Fruit fly (Drosophila melanogaster) whole organism, embryonic: ENCODE data around the gene spd-2.

Experiments used
- Aef1 ChIP-seq: fragments of 200-800 bp; sonication (Bioruptor generic); IDR thresholded peaks from 3 replicates; pipeline ENCODE4 v1.3.6; 2022; ENCODE audit warnings: missing biosample characterization, missing genetic modification characterization
- Antp ChIP-seq: fragments of 200-800 bp; sonication (Bioruptor generic); optimal IDR thresholded peaks from 3 replicates; lab custom pipeline; 2016; ENCODE audit warnings: missing biosample characterization, missing genetic modification characterization
- CG10147 ChIP-seq: fragments of 200-800 bp; sonication (Bioruptor generic); optimal IDR thresholded peaks from 2 replicates; lab custom pipeline; 2019; ENCODE audit warnings: missing biosample characterization, mild to moderate bottlenecking, missing genetic modification characterization, moderate library complexity
- CG10267 ChIP-seq: fragments of 200-800 bp; sonication (Bioruptor generic); optimal IDR thresholded peaks from 2 replicates; lab custom pipeline; 2018; ENCODE audit warnings: missing biosample characterization, mild to moderate bottlenecking, missing genetic modification characterization, moderate library complexity
- CG11085 ChIP-seq: fragments of 200-800 bp; sonication (Bioruptor generic); IDR thresholded peaks from 2 replicates; pipeline ENCODE4 v1.3.6; 2022; ENCODE audit warnings: missing biosample characterization, missing genetic modification characterization
- CG14050 ChIP-seq: fragments of 200-800 bp; sonication (Bioruptor generic); IDR thresholded peaks from 3 replicates; pipeline ENCODE4 v1.3.6; 2022; ENCODE audit warnings: missing biosample characterization, missing genetic modification characterization
- CG16813 ChIP-seq: fragments of 200-800 bp; sonication (Bioruptor generic); IDR thresholded peaks from 3 replicates; pipeline ENCODE4 v1.3.6; 2022; ENCODE audit warnings: missing biosample characterization, missing genetic modification characterization; ENCODE audit not compliant: partially characterized antibody
- CG16863 ChIP-seq: fragments of 200-800 bp; sonication (Bioruptor generic); optimal IDR thresholded peaks from 3 replicates; lab custom pipeline; 2016; ENCODE audit warnings: missing biosample characterization, missing genetic modification characterization
- CG17186 ChIP-seq: fragments of 200-800 bp; sonication (Bioruptor generic); optimal IDR thresholded peaks from 3 replicates; lab custom pipeline; 2017; ENCODE audit warnings: missing biosample characterization, missing genetic modification reagents, missing genetic modification characterization
- CG18599 ChIP-seq: fragments of 200-800 bp; sonication (Bioruptor generic); optimal IDR thresholded peaks from 3 replicates; lab custom pipeline; 2017; ENCODE audit warnings: missing biosample characterization, missing genetic modification characterization, mild to moderate bottlenecking, moderate library complexity, missing genetic modification reagents
- CG2116 ChIP-seq: fragments of 200-800 bp; sonication (Bioruptor generic); optimal IDR thresholded peaks from 3 replicates; lab custom pipeline; 2018; ENCODE audit warnings: missing biosample characterization, mild to moderate bottlenecking, missing genetic modification characterization
- CG31224 ChIP-seq: fragments of 200-800 bp; sonication (Bioruptor generic); IDR thresholded peaks from 2 replicates; pipeline ENCODE4 v1.3.6; 2022; ENCODE audit warnings: missing biosample characterization, missing genetic modification characterization
- CG32532 ChIP-seq: fragments of 200-800 bp; sonication (Bioruptor generic); IDR thresholded peaks from 2 replicates; pipeline ENCODE4 v1.3.6; 2022; ENCODE audit warnings: missing biosample characterization, missing genetic modification characterization
- CG3407 ChIP-seq: fragments of 200-800 bp; sonication (Bioruptor generic); optimal IDR thresholded peaks from 2 replicates; lab custom pipeline; 2018; ENCODE audit warnings: missing biosample characterization, mild to moderate bottlenecking, missing genetic modification characterization
- CG34376 ChIP-seq: fragments of 200-800 bp; sonication (Bioruptor generic); optimal IDR thresholded peaks from 2 replicates; lab custom pipeline; 2018; ENCODE audit warnings: missing biosample characterization, mild to moderate bottlenecking, missing genetic modification characterization
- CG3847 ChIP-seq: fragments of 200-800 bp; sonication (Bioruptor generic); IDR thresholded peaks from 2 replicates; pipeline ENCODE4 v1.3.6; 2022; ENCODE audit warnings: missing biosample characterization, missing genetic modification characterization
- CG42726 ChIP-seq: fragments of 200-800 bp; sonication (Bioruptor generic); IDR thresholded peaks from 2 replicates; pipeline ENCODE4 v1.3.6; 2022; ENCODE audit warnings: missing biosample characterization, missing genetic modification characterization; ENCODE audit not compliant: partially characterized antibody
- CG6765 ChIP-seq: fragments of 200-800 bp; sonication (Bioruptor generic); optimal IDR thresholded peaks from 3 replicates; lab custom pipeline; 2017; ENCODE audit warnings: missing biosample characterization, mild to moderate bottlenecking, missing genetic modification characterization
- CG6791 ChIP-seq: fragments of 200-800 bp; sonication (Bioruptor generic); IDR thresholded peaks from 3 replicates; pipeline ENCODE4 v1.3.6; 2022; ENCODE audit warnings: missing biosample characterization, missing genetic modification characterization; ENCODE audit not compliant: partially characterized antibody
- CG9876 ChIP-seq: fragments of 200-800 bp; sonication (Bioruptor generic); optimal IDR thresholded peaks from 2 replicates; lab custom pipeline; 2016; ENCODE audit warnings: missing biosample characterization, missing genetic modification characterization
- Dp ChIP-seq: fragments of 200-800 bp; sonication (Bioruptor generic); optimal IDR thresholded peaks from 2 replicates; lab custom pipeline; 2018; ENCODE audit warnings: missing biosample characterization, mild to moderate bottlenecking, missing genetic modification characterization, moderate library complexity
- E2f2 ChIP-seq: fragments of 200-800 bp; sonication (Bioruptor generic); IDR thresholded peaks from 2 replicates; pipeline ENCODE4 v1.3.6; 2022; ENCODE audit warnings: missing biosample characterization, missing genetic modification characterization
- Fer1 ChIP-seq: fragments of 200-800 bp; sonication (Bioruptor generic); optimal IDR thresholded peaks from 2 replicates; lab custom pipeline; 2017; ENCODE audit warnings: missing biosample characterization, mild to moderate bottlenecking, missing genetic modification characterization
- GATAe ChIP-seq: fragments of 200-800 bp; sonication (Bioruptor generic); conservative IDR thresholded peaks from 2 replicates; pipeline ENCODE4 v1.3.6; 2022; ENCODE audit warnings: missing biosample characterization, missing genetic modification characterization
- Hey ChIP-seq: fragments of 200-800 bp; sonication (Bioruptor generic); optimal IDR thresholded peaks from 3 replicates; lab custom pipeline; 2018; ENCODE audit warnings: missing biosample characterization, mild to moderate bottlenecking, missing genetic modification characterization
- Hmx ChIP-seq: fragments of 200-800 bp; sonication (Bioruptor generic); optimal IDR thresholded peaks from 2 replicates; lab custom pipeline; 2016; ENCODE audit warnings: missing biosample characterization, missing genetic modification characterization
- MBD-R2 ChIP-seq: fragments of 200-800 bp; sonication (Bioruptor generic); IDR thresholded peaks from 2 replicates; pipeline ENCODE4 v1.3.6; 2022; ENCODE audit warnings: missing biosample characterization, missing genetic modification characterization
- MESR4 ChIP-seq: fragments of 200-800 bp; sonication (Bioruptor generic); optimal IDR thresholded peaks from 2 replicates; lab custom pipeline; 2018; ENCODE audit warnings: missing biosample characterization, mild to moderate bottlenecking, missing genetic modification characterization, moderate library complexity
- Meics ChIP-seq: fragments of 200-800 bp; sonication (Bioruptor generic); optimal IDR thresholded peaks from 2 replicates; lab custom pipeline; 2017; ENCODE audit warnings: missing biosample characterization, mild to moderate bottlenecking, missing genetic modification characterization
- Rx ChIP-seq: fragments of 200-800 bp; sonication (Bioruptor generic); IDR thresholded peaks from 2 replicates; pipeline ENCODE4 v1.3.6; 2022; ENCODE audit warnings: missing biosample characterization, missing genetic modification characterization
- Scr ChIP-seq: fragments of 200-800 bp; sonication (Bioruptor generic); IDR thresholded peaks from 2 replicates; pipeline ENCODE4 v1.3.6; 2022; ENCODE audit warnings: missing biosample characterization, missing genetic modification characterization; ENCODE audit not compliant: partially characterized antibody
- TFAM ChIP-seq: fragments of 200-800 bp; sonication (Bioruptor generic); optimal IDR thresholded peaks from 2 replicates; lab custom pipeline; 2017; ENCODE audit warnings: missing biosample characterization, missing genetic modification characterization, inconsistent platforms
- Xbp1 ChIP-seq: fragments of 200-800 bp; sonication (Bioruptor generic); optimal IDR thresholded peaks from 3 replicates; lab custom pipeline; 2016; ENCODE audit warnings: missing biosample characterization, mild to moderate bottlenecking, missing genetic modification characterization
- amos ChIP-seq: fragments of 200-800 bp; sonication (Bioruptor generic); IDR thresholded peaks from 2 replicates; pipeline ENCODE4 v1.3.6; 2022; ENCODE audit warnings: missing biosample characterization, missing genetic modification characterization; ENCODE audit not compliant: partially characterized antibody
- bbx ChIP-seq: fragments of 200-800 bp; sonication (Bioruptor generic); IDR thresholded peaks from 2 replicates; pipeline ENCODE4 v1.3.6; 2022; ENCODE audit warnings: missing biosample characterization, missing genetic modification characterization; ENCODE audit not compliant: partially characterized antibody
- bcd ChIP-seq: fragments of 200-800 bp; sonication (Bioruptor generic); optimal IDR thresholded peaks from 2 replicates; lab custom pipeline; 2017; ENCODE audit warnings: missing biosample characterization, mild to moderate bottlenecking, missing genetic modification characterization
- bigmax ChIP-seq: fragments of 200-800 bp; sonication (Bioruptor generic); optimal IDR thresholded peaks from 2 replicates; lab custom pipeline; 2018; ENCODE audit warnings: missing biosample characterization, mild to moderate bottlenecking, missing genetic modification characterization
- caup ChIP-seq: fragments of 200-800 bp; sonication (Bioruptor generic); optimal IDR thresholded peaks from 3 replicates; lab custom pipeline; 2017; ENCODE audit warnings: missing biosample characterization, mild to moderate bottlenecking, missing genetic modification characterization, moderate library complexity; ENCODE audit not compliant: severe bottlenecking
- chif ChIP-seq, 2 experiments: fragments of 200-800 bp; sonication (Bioruptor generic); optimal IDR thresholded peaks; 3 replicates each; lab custom pipeline; 2016; ENCODE audit warnings: missing biosample characterization in 2 of 2, missing genetic modification characterization in 2 of 2
- crc ChIP-seq: fragments of 200-800 bp; sonication (Bioruptor generic); optimal IDR thresholded peaks from 2 replicates; lab custom pipeline; 2016; ENCODE audit warnings: missing biosample characterization, missing genetic modification characterization
- emc ChIP-seq: fragments of 200-800 bp; sonication (Bioruptor generic); optimal IDR thresholded peaks from 2 replicates; lab custom pipeline; 2016; ENCODE audit warnings: missing biosample characterization, missing genetic modification characterization
- ems ChIP-seq: fragments of 200-800 bp; sonication (Bioruptor generic); optimal IDR thresholded peaks from 3 replicates; lab custom pipeline; 2016; ENCODE audit warnings: missing biosample characterization, missing genetic modification characterization
- gfzf ChIP-seq: fragments of 200-800 bp; sonication (Bioruptor generic); optimal IDR thresholded peaks from 2 replicates; lab custom pipeline; 2016; ENCODE audit warnings: missing biosample characterization, mild to moderate bottlenecking, missing genetic modification characterization, moderate library complexity
- ind ChIP-seq: fragments of 200-800 bp; sonication (Bioruptor generic); optimal IDR thresholded peaks from 3 replicates; lab custom pipeline; 2016; ENCODE audit warnings: missing biosample characterization, missing genetic modification characterization
- jing ChIP-seq: fragments of 200-800 bp; sonication (Bioruptor generic); optimal IDR thresholded peaks from 2 replicates; lab custom pipeline; 2018; ENCODE audit warnings: missing biosample characterization, mild to moderate bottlenecking, missing genetic modification characterization
- knrl ChIP-seq: fragments of 200-800 bp; sonication (Bioruptor generic); IDR thresholded peaks from 3 replicates; pipeline ENCODE4 v1.3.6; 2022; ENCODE audit warnings: missing biosample characterization, missing genetic modification characterization; ENCODE audit not compliant: partially characterized antibody
- mirr ChIP-seq: fragments of 200-800 bp; sonication (Bioruptor generic); optimal IDR thresholded peaks from 3 replicates; lab custom pipeline; 2018; ENCODE audit warnings: missing biosample characterization, mild to moderate bottlenecking, missing genetic modification characterization
- slbo ChIP-seq: fragments of 200-800 bp; sonication (Bioruptor generic); IDR thresholded peaks from 2 replicates; pipeline ENCODE4 v1.3.6; 2022; ENCODE audit warnings: missing biosample characterization, missing genetic modification characterization
- slou ChIP-seq: fragments of 200-800 bp; sonication (Bioruptor generic); optimal IDR thresholded peaks from 3 replicates; lab custom pipeline; 2016; ENCODE audit warnings: missing biosample characterization, missing genetic modification characterization
- wek ChIP-seq: fragments of 200-800 bp; sonication (Bioruptor generic); optimal IDR thresholded peaks from 3 replicates; lab custom pipeline; 2018; ENCODE audit warnings: missing biosample characterization, mild to moderate bottlenecking, missing genetic modification characterization, moderate library complexity
- z ChIP-seq: fragments of 200-800 bp; sonication (Bioruptor generic); IDR thresholded peaks from 3 replicates; pipeline ENCODE4 v1.3.6; 2022; ENCODE audit warnings: missing biosample characterization, missing genetic modification characterization

spd-2 gene

dm6 chr3L:16580049-16580448 is 14.8 kb downstream of the spd-2 start, which contains the start of gene nxf2 (continued):
- TF ChIP-seq Antp (GFP tag; lab: Kevin White, UChicago) (no peak), jing (GFP tag; lab: Kevin White, UChicago) (no peak), CG6765 (GFP tag; lab: Kevin White, UChicago) (no peak), emc (no peak), knrl (GFP tag; lab: Robert Waterston, UW) (peak; percentile 57; the same call in 2 of the 3 replicates), CG16863 (GFP tag; lab: Kevin White, UChicago) (no peak), CG18599 (GFP tag; lab: Kevin White, UChicago) (no peak), chif (GFP tag; optimal IDR thresholded peaks at IDR 0.05; lab: Kevin White, UChicago) (no peak), GATAe (GFP tag; lab: Robert Waterston, UW) (no peak), E2f2 (GFP tag; lab: Robert Waterston, UW) (no peak), ind (no peak), MBD-R2 (GFP tag; lab: Robert Waterston, UW) (no peak), CG10147 (GFP tag; lab: Kevin White, UChicago) (no peak), CG3847 (GFP tag; lab: Robert Waterston, UW) (no peak), CG14050 (GFP tag; lab: Robert Waterston, UW) (no peak), bbx (peak; percentile 68), bcd (GFP tag; lab: Kevin White, UChicago) (no peak), Hmx (GFP tag; lab: Kevin White, UChicago) (no peak), Hey (tag; lab: Kevin White, UChicago) (no peak), Fer1 (GFP tag; lab: Kevin White, UChicago) (no peak), CG31224 (no peak), Dp (no peak), bigmax (no peak), slbo (no peak), CG34376 (GFP tag; lab: Kevin White, UChicago) (no peak), CG6791 (GFP tag; lab: Robert Waterston, UW) (no peak; the same call in 2 of the 3 replicates), CG16813 (GFP tag; lab: Robert Waterston, UW) (peak; percentile 55; the same call in 2 of the 3 replicates), CG3407 (GFP tag; lab: Kevin White, UChicago) (no peak), MESR4 (GFP tag; lab: Kevin White, UChicago) (no peak), CG10267 (tag; lab: Kevin White, UChicago) (peak; percentile 76), Xbp1 (GFP tag; lab: Kevin White, UChicago) (no peak), crc (GFP tag; lab: Kevin White, UChicago) (no peak), ems (GFP tag; lab: Kevin White, UChicago) (no peak), CG17186 (GFP tag; lab: Kevin White, UChicago) (no peak), amos (GFP tag; lab: Robert Waterston, UW) (peak; percentile 65), CG32532 (GFP tag; lab: Robert Waterston, UW) (no peak), Aef1 (GFP tag; lab: Robert Waterston, UW) (no peak), Scr (peak; percentile 66), z (GFP tag; lab: Robert Waterston, UW) (no peak), CG42726 (no peak), gfzf (no peak), mirr (GFP tag; lab: Kevin White, UChicago) (no peak), slou (no peak), Rx (GFP tag; lab: Robert Waterston, UW) (no peak), TFAM (GFP tag; lab: Kevin White, UChicago) (no peak), CG9876 (GFP tag; lab: Kevin White, UChicago) (no peak), wek (GFP tag; lab: Kevin White, UChicago) (no peak), caup (GFP tag; lab: Kevin White, UChicago) (no peak), CG11085 (GFP tag; lab: Robert Waterston, UW) (no peak), CG2116 (GFP tag; lab: Kevin White, UChicago) (peak; percentile 55), Meics (GFP tag; lab: Kevin White, UChicago) (no peak)
